Worm (Caenorhabditis elegans) whole organism, young adult: ENCODE measurements around the gene C18E9.9.

Source experiments
- B0261.1 ChIP-seq: sonication (generic microtip); optimal IDR thresholded peaks from 2 replicates; lab custom pipeline; 2016; ENCODE audit warnings: mild to moderate bottlenecking, missing genetic modification characterization, moderate library complexity, missing compliant biosample characterization
- C06A6.2 ChIP-seq: fragments of 200-800 bp; sonication (Bioruptor generic); conservative IDR thresholded peaks from 2 replicates; pipeline ENCODE4 v1.3.6; 2022; ENCODE audit warnings: missing genetic modification characterization, missing compliant biosample characterization
- Y53G8AR.9 ChIP-seq: fragments of 200-800 bp; sonication (Bioruptor generic); conservative IDR thresholded peaks from 2 replicates; pipeline ENCODE4 v1.3.6; 2022; ENCODE audit warnings: missing genetic modification reagents, missing genetic modification characterization, missing compliant biosample characterization
- Y67H2A.10 ChIP-seq: fragments of 200-800 bp; sonication (Bioruptor generic); conservative IDR thresholded peaks from 2 replicates; pipeline ENCODE4 v1.3.6; 2022; ENCODE audit warnings: missing genetic modification reagents, missing genetic modification characterization, missing compliant biosample characterization
- Y79H2A.3 ChIP-seq: fragments of 200-800 bp; sonication (Bioruptor generic); conservative IDR thresholded peaks from 2 replicates; pipeline ENCODE4 v1.3.6; 2022; ENCODE audit warnings: missing genetic modification reagents, missing genetic modification characterization, missing compliant biosample characterization
- ZK185.1 ChIP-seq: sonication (generic microtip); optimal IDR thresholded peaks from 2 replicates; lab custom pipeline; 2016; ENCODE audit warnings: mild to moderate bottlenecking, missing genetic modification characterization, missing compliant biosample characterization; ENCODE audit not compliant: poor library complexity, severe bottlenecking
- attf-3 ChIP-seq: fragments of 200-800 bp; sonication (Bioruptor generic); conservative IDR thresholded peaks from 2 replicates; pipeline ENCODE4 v1.3.6; 2022; ENCODE audit warnings: missing genetic modification reagents, missing genetic modification characterization, missing compliant biosample characterization
- attf-5 ChIP-seq: fragments of 200-800 bp; sonication (Bioruptor generic); optimal IDR thresholded peaks from 2 replicates; lab custom pipeline; 2018; ENCODE audit warnings: mild to moderate bottlenecking, missing genetic modification characterization, missing compliant biosample characterization
- bed-1 ChIP-seq: fragments of 200-800 bp; sonication (Bioruptor generic); IDR thresholded peaks from 2 replicates; pipeline ENCODE4 v1.3.6; 2022; ENCODE audit warnings: missing genetic modification reagents, missing genetic modification characterization, missing compliant biosample characterization
- cebp-1 ChIP-seq, 2 experiments: fragments of 200-800 bp in 1 of 2; sonication (Bioruptor generic) in 1 of 2; sonication (generic microtip) in 1 of 2; IDR thresholded peaks in 1 of 2; optimal IDR thresholded peaks in 1 of 2; 2 replicates each; pipeline versions ENCODE4 v1.3.6 to Lab custom; 2017 to 2022; ENCODE audit warnings: missing compliant biosample characterization in 2 of 2, missing genetic modification characterization in 2 of 2, mild to moderate bottlenecking in 1 of 2, missing genetic modification reagents in 1 of 2, moderate library complexity in 1 of 2
- die-1 ChIP-seq: sonication (generic microtip); optimal IDR thresholded peaks from 2 replicates; lab custom pipeline; 2016; ENCODE audit warnings: missing genotype, mild to moderate bottlenecking, missing genetic modification characterization, missing compliant biosample characterization
- dox-1 ChIP-seq: fragments of 200-800 bp; sonication (Bioruptor generic); IDR thresholded peaks from 2 replicates; pipeline ENCODE4 v1.3.6; 2022; ENCODE audit warnings: missing genetic modification reagents, missing genetic modification characterization, missing compliant biosample characterization
- him-1 ChIP-seq: sonication (generic microtip); optimal IDR thresholded peaks from 2 replicates; lab custom pipeline; 2016; ENCODE audit warnings: missing genotype, missing genetic modification reagents, missing genetic modification characterization, missing compliant biosample characterization
- hlh-12 ChIP-seq: sonication (generic microtip); optimal IDR thresholded peaks from 2 replicates; lab custom pipeline; 2016; ENCODE audit warnings: missing genetic modification characterization, missing compliant biosample characterization
- hmg-20 ChIP-seq: fragments of 200-800 bp; sonication (Bioruptor generic); IDR thresholded peaks from 2 replicates; pipeline ENCODE4 v1.3.6; 2022; ENCODE audit warnings: missing genetic modification reagents, missing genetic modification characterization, missing compliant biosample characterization
- lin-26 ChIP-seq: fragments of 200-800 bp; sonication (Bioruptor generic); IDR thresholded peaks from 2 replicates; pipeline ENCODE4 v1.3.6; 2022; ENCODE audit warnings: missing genetic modification reagents, missing genetic modification characterization, missing compliant biosample characterization
- lir-1 ChIP-seq: fragments of 200-800 bp; sonication (Bioruptor generic); conservative IDR thresholded peaks from 2 replicates; pipeline ENCODE4 v1.3.6; 2022; ENCODE audit warnings: missing genetic modification reagents, missing genetic modification characterization, missing compliant biosample characterization
- lsl-1 ChIP-seq: fragments of 200-800 bp; sonication (Bioruptor generic); optimal IDR thresholded peaks from 2 replicates; lab custom pipeline; 2018; ENCODE audit warnings: mild to moderate bottlenecking, missing genetic modification characterization, moderate library complexity, missing compliant biosample characterization
- lsy-27 ChIP-seq: sonication (generic microtip); optimal IDR thresholded peaks from 2 replicates; lab custom pipeline; 2017; ENCODE audit warnings: missing genetic modification characterization, mild to moderate bottlenecking, missing compliant biosample characterization, antibody characterized with exemption, missing genotype, borderline replicate concordance; ENCODE audit not compliant: insufficient read depth
- mcd-1 ChIP-seq: fragments of 200-800 bp; sonication (Bioruptor generic); IDR thresholded peaks from 2 replicates; pipeline ENCODE4 v1.3.6; 2022; ENCODE audit warnings: missing genetic modification reagents, missing genetic modification characterization, missing compliant biosample characterization
- nfya-1 ChIP-seq: sonication (generic microtip); optimal IDR thresholded peaks from 2 replicates; lab custom pipeline; 2017; ENCODE audit warnings: antibody characterized with exemption, missing compliant biosample characterization, missing genetic modification characterization, borderline replicate concordance; ENCODE audit not compliant: insufficient read depth
- nfyb-1 ChIP-seq: fragments of 200-800 bp; sonication (Bioruptor generic); IDR thresholded peaks from 2 replicates; pipeline ENCODE4 v1.3.6; 2022; ENCODE audit warnings: missing genetic modification reagents, missing genetic modification characterization, missing compliant biosample characterization
- nhr-80 ChIP-seq: sonication (generic microtip); optimal IDR thresholded peaks from 2 replicates; lab custom pipeline; 2016; ENCODE audit warnings: missing genetic modification characterization, missing compliant biosample characterization
- pbrm-1 ChIP-seq: fragments of 200-800 bp; sonication (Bioruptor generic); IDR thresholded peaks from 2 replicates; pipeline ENCODE4 v1.3.6; 2022; ENCODE audit warnings: missing genetic modification reagents, missing genetic modification characterization, missing compliant biosample characterization
- rpc-1 ChIP-seq, 2 experiments: fragments of 150-350 bp in 1 of 2; sonication (generic microtip) in 1 of 2; optimal IDR thresholded peaks; 2 replicates each; lab custom pipeline; 2014 to 2018; ENCODE audit warnings: missing biosample characterization in 1 of 2, missing genetic modification characterization in 1 of 2, missing genetic modification reagents in 1 of 2, missing genotype in 1 of 2
- sptf-2 ChIP-seq: fragments of 200-800 bp; sonication (Bioruptor generic); optimal IDR thresholded peaks from 2 replicates; lab custom pipeline; 2018; ENCODE audit warnings: mild to moderate bottlenecking, missing genetic modification characterization, missing compliant biosample characterization
- unc-62 ChIP-seq: fragments of 150-350 bp; optimal IDR thresholded peaks from 2 replicates; lab custom pipeline; 2014; ENCODE audit warnings: missing biosample characterization, missing genetic modification reagents, missing genetic modification characterization
- ztf-22 ChIP-seq: fragments of 200-800 bp; sonication (Bioruptor generic); optimal IDR thresholded peaks from 2 replicates; lab custom pipeline; 2018; ENCODE audit warnings: mild to moderate bottlenecking, missing genetic modification characterization, moderate library complexity, missing compliant biosample characterization
- ztf-25 ChIP-seq: fragments of 200-800 bp; sonication (Bioruptor generic); IDR thresholded peaks from 2 replicates; pipeline ENCODE4 v1.3.6; 2022; ENCODE audit warnings: missing genetic modification reagents, missing genetic modification characterization, missing compliant biosample characterization

Gene C18E9.9

DNA sequence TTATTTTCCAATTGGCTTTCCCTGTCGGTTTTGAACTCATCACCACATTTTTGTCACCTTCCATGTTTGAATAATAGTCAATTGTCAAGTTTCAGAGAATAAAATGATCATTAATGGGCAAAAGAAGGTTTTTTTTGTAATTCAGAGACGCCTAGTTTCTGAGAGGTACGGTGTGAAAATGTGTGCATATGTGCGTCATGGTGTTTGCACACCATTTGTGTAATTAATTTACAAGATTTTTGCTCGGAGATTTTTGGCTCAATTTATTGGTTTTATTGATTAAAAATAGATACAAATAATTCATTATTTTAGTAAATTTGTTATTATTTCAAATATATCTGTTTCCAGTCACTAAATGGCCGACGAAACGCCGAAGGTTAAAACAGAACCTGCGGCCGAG lies 8.1 kb upstream of the C18E9.9 start, which contains the start of the genes F44G4.3 and tdp-1:
TSS of gene F44G4.3 (minus strand) at position 184 of the 400 bp plus-strand sequence.
TSS of gene tdp-1 (plus strand) at position 347 of the 400 bp plus-strand sequence.
- TF ChIP-seq lsy-27 (tag; lab: Kevin White, UChicago) (no peak), attf-5 (GFP tag; lab: Kevin White, UChicago) (peak; percentile 2), lsl-1 (GFP tag; lab: Kevin White, UChicago) (peak; percentile 69), attf-3 (GFP tag; lab: Robert Waterston, UW) (no peak)

DNA sequence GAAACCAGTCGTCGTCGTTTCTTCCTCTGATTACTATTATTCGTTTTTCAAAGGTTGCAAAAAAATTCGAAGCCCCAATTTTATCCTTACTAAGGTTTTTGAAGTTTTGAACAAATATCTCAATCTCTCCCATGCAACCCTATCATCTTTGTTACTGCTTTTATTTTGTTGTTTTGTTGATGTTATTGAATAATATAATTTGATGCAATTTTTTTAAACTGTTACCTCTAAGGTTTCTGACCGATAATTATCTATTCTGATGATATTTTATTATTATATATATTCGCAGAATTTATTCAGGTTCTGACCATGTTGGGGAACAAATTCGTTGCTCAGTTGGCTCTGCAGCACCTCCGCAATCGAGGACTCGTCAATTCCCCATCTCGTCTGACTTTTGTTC lies 6.7 kb upstream of the C18E9.9 start, which contains the start of gene ndub-2:
TSS of gene ndub-2 (plus strand) at position 301 of the 400 bp plus-strand sequence.
- TF ChIP-seq B0261.1 (no peak), Y79H2A.3 (GFP tag; lab: Robert Waterston, UW) (no peak), ZK185.1 (tag; lab: Kevin White, UChicago) (no peak), him-1 (tag; lab: Kevin White, UChicago) (no peak), rpc-1 (optimal IDR thresholded peaks at IDR 0.05; lab: Kevin White, UChicago) (no peak), rpc-1 (tag; optimal IDR thresholded peaks at IDR 0.05; lab: Kevin White, UChicago) (no peak), bed-1 (no peak), hlh-12 (tag; lab: Kevin White, UChicago) (no peak), nfyb-1 (GFP tag; lab: Robert Waterston, UW) (no peak), sptf-2 (no peak), nfya-1 (no peak), pbrm-1 (GFP tag; lab: Robert Waterston, UW) (no peak), lir-1 (no peak), ztf-25 (GFP tag; lab: Robert Waterston, UW) (no peak), C06A6.2 (GFP tag; lab: Robert Waterston, UW) (no peak)
- TF ChIP-seq, all 124 proteins: peak for 0

DNA sequence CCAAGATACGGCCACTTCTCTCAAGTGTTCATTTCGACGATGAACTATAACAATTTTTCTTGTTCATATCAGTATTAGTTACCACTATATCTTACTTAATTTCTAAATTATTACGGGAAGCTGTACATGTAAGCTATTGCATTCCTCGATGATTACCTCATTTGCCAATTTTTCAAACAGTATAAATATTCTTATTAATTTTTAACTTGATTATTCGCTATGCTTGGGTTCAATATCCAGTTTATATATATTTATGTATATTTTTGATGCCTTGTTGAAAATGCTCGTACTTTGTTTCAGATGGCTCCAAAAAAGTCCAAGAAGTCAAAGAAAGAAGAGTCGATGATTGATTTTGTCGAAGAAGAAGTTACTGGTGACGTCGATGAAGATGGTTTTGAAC lies 5.0 kb upstream of the C18E9.9 start, which contains the start of gene F44G4.1:
TSS of gene F44G4.1 (plus strand) at position 301 of the 400 bp plus-strand sequence.
- TF ChIP-seq Y53G8AR.9 (GFP tag; lab: Robert Waterston, UW) (peak; percentile 48; the same call in 1 of the 2 replicates), lin-26 (GFP tag; lab: Robert Waterston, UW) (no peak)
- TF ChIP-seq, all 124 proteins: peak for 1

DNA sequence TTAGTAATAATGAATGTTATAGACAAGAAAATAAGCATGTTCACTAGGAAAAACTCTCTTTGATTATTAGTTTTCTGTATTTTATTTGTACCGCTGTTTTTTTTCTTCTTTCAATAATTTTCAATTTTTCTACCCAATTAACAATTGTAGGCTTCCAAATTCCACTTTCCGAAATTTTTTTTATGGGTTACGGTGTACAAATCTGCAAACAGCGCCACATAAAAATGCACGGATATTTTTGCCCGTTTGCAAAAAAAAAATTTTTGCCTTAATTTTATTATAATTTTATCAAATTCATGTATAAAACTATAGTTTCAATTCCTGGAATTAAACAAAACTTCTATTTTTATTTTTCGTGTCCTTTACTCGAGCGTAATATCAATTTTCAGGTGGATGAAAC lies 3.4 kb upstream of the C18E9.9 start, which contains the start of gene ooc-5:
TSS of gene ooc-5 (plus strand) at position 381 of the 400 bp plus-strand sequence.
- TF ChIP-seq lsl-1 (GFP tag; lab: Kevin White, UChicago) (peak; percentile 8), ZK185.1 (tag; lab: Kevin White, UChicago) (no peak)

DNA sequence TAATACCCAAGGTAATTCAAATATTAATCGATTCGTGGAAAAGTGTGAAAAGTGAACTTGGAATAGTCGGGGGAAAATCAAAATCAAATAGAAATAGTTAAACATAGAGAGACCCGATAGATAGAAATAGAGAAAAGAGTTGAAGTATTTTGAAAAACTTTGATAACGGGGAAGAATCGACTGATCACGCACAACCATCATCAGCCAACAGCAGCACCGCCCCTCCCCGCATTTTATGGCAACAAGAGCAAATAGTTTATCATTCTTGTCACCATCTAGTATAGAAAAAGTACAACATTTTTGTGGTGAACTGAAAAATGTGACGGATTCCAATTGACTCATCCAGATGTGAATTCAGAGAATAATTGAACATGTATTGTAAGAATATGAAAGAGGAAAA lies 2.3 kb upstream of the C18E9.9 start:
- TF ChIP-seq dox-1 (GFP tag; lab: Robert Waterston, UW), result peak; percentile 31; the same call in 1 of the 2 replicates
- no peak for TF ChIP-seq cebp-1 (GFP tag; IDR thresholded peaks at IDR 0.05; lab: Robert Waterston, UW)
- TF ChIP-seq cebp-1 (tag; optimal IDR thresholded peaks at IDR 0.05; lab: Kevin White, UChicago), result peak; percentile 8
- no peak for TF ChIP-seq nfyb-1 (GFP tag; lab: Robert Waterston, UW)
- peak; percentile 78 for TF ChIP-seq nhr-80 (tag; lab: Kevin White, UChicago)
- no peak for TF ChIP-seq die-1 (tag; lab: Kevin White, UChicago)
- TF ChIP-seq Y67H2A.10 (GFP tag; lab: Robert Waterston, UW), result no peak

DNA sequence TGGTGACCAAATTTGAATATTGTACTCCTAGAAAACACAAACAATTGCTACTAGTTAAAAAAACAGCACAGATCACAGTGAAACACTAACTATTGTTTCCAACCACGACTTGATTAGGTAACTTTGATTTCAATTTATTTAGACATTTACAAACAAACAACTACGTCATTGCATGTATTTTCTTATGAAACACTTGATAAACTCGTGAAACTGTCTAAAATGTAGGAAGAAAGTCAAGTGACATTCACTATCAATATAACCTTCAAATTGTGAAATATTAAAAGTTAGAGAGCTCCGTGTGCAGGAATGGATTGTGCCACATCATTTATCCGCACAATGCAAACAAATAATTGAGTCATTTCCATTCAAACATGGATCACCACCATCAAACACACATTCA lies 923 bp upstream of the C18E9.9 start:
- TF ChIP-seq dox-1 (GFP tag; lab: Robert Waterston, UW) (no peak), ztf-22 (no peak), hmg-20 (GFP tag; lab: Robert Waterston, UW) (no peak), attf-5 (GFP tag; lab: Kevin White, UChicago) (peak; percentile 24), cebp-1 (GFP tag; IDR thresholded peaks at IDR 0.05; lab: Robert Waterston, UW) (peak; percentile 63; the same call in 1 of the 2 replicates), cebp-1 (tag; optimal IDR thresholded peaks at IDR 0.05; lab: Kevin White, UChicago) (peak; percentile 80), unc-62 (peak; percentile 80), mcd-1 (GFP tag; lab: Robert Waterston, UW) (no peak), attf-3 (GFP tag; lab: Robert Waterston, UW) (no peak), nhr-80 (tag; lab: Kevin White, UChicago) (peak; percentile 35)
